Fruit fly (Drosophila melanogaster) whole organism, embryonic: ENCODE measurements around the gene CG3529.

Experiments
- Aef1 ChIP-seq: fragments of 200-800 bp; sonication (Bioruptor generic); IDR thresholded peaks from 3 replicates; pipeline ENCODE4 v1.3.6; 2022; ENCODE audit warnings: missing biosample characterization, missing genetic modification characterization
- Antp ChIP-seq: fragments of 200-800 bp; sonication (Bioruptor generic); optimal IDR thresholded peaks from 3 replicates; lab custom pipeline; 2016; ENCODE audit warnings: missing biosample characterization, missing genetic modification characterization
- BEAF-32 ChIP-seq: fragments of 200-800 bp; sonication (Bioruptor generic); optimal IDR thresholded peaks from 3 replicates; lab custom pipeline; 2017; ENCODE audit warnings: missing biosample characterization, missing genetic modification characterization, mild to moderate bottlenecking, moderate library complexity, missing genetic modification reagents
- CG11695 ChIP-seq: fragments of 200-800 bp; sonication (Bioruptor generic); IDR thresholded peaks from 3 replicates; pipeline ENCODE4 v1.3.6; 2022; ENCODE audit warnings: missing biosample characterization, missing genetic modification characterization
- CG12155 ChIP-seq: fragments of 200-800 bp; sonication (Bioruptor generic); optimal IDR thresholded peaks from 3 replicates; lab custom pipeline; 2016; ENCODE audit warnings: missing biosample characterization, missing genetic modification characterization
- CG12299 ChIP-seq: fragments of 200-800 bp; sonication (Bioruptor generic); optimal IDR thresholded peaks from 2 replicates; lab custom pipeline; 2018; ENCODE audit warnings: missing biosample characterization, mild to moderate bottlenecking, missing genetic modification characterization
- CG13624 ChIP-seq: fragments of 200-800 bp; sonication (Bioruptor generic); optimal IDR thresholded peaks from 2 replicates; lab custom pipeline; 2016; ENCODE audit warnings: missing biosample characterization, missing genetic modification characterization
- CG13775 ChIP-seq: fragments of 200-800 bp; sonication (Bioruptor generic); optimal IDR thresholded peaks from 3 replicates; lab custom pipeline; 2017; ENCODE audit warnings: missing biosample characterization, mild to moderate bottlenecking, missing genetic modification characterization
- CG15269 ChIP-seq: fragments of 200-800 bp; sonication (Bioruptor generic); optimal IDR thresholded peaks from 2 replicates; lab custom pipeline; 2018; ENCODE audit warnings: missing biosample characterization, mild to moderate bottlenecking, missing genetic modification characterization, moderate library complexity
- CG18476 ChIP-seq: fragments of 200-800 bp; sonication (Bioruptor generic); optimal IDR thresholded peaks from 2 replicates; lab custom pipeline; 2016; ENCODE audit warnings: missing biosample characterization, mild to moderate bottlenecking, missing genetic modification characterization
- CG31365 ChIP-seq: fragments of 200-800 bp; sonication (Bioruptor generic); optimal IDR thresholded peaks from 2 replicates; lab custom pipeline; 2018; ENCODE audit warnings: missing biosample characterization, mild to moderate bottlenecking, missing genetic modification characterization
- CG4730 ChIP-seq: fragments of 200-800 bp; sonication (Bioruptor generic); IDR thresholded peaks from 2 replicates; pipeline ENCODE4 v1.3.6; 2022; ENCODE audit warnings: missing biosample characterization, missing genetic modification characterization
- CG4854 ChIP-seq: fragments of 200-800 bp; sonication (Bioruptor generic); optimal IDR thresholded peaks from 2 replicates; lab custom pipeline; 2016; ENCODE audit warnings: missing biosample characterization, missing genetic modification characterization, inconsistent platforms
- CG6254 ChIP-seq: fragments of 200-800 bp; sonication (Bioruptor generic); optimal IDR thresholded peaks from 3 replicates; lab custom pipeline; 2017; ENCODE audit warnings: mild to moderate bottlenecking, missing biosample characterization, missing genetic modification reagents, missing genetic modification characterization
- CG6791 ChIP-seq: fragments of 200-800 bp; sonication (Bioruptor generic); IDR thresholded peaks from 3 replicates; pipeline ENCODE4 v1.3.6; 2022; ENCODE audit warnings: missing biosample characterization, missing genetic modification characterization; ENCODE audit not compliant: partially characterized antibody
- CG8359 ChIP-seq: fragments of 200-800 bp; sonication (Bioruptor generic); optimal IDR thresholded peaks from 2 replicates; lab custom pipeline; 2017; ENCODE audit warnings: missing biosample characterization, mild to moderate bottlenecking, missing genetic modification characterization, borderline replicate concordance
- D19A ChIP-seq: fragments of 200-800 bp; optimal IDR thresholded peaks from 3 replicates; lab custom pipeline; 2019; ENCODE audit warnings: missing biosample characterization, mild to moderate bottlenecking, missing genetic modification characterization, moderate library complexity
- Eip74EF ChIP-seq, 2 experiments: fragments of 200-800 bp in 1 of 2; fragments of >200 bp in 1 of 2; sonication (Bioruptor generic) in 1 of 2; optimal IDR thresholded peaks; 2 replicates each; lab custom pipeline; 2017 to 2019; ENCODE audit warnings: missing biosample characterization in 2 of 2, missing genetic modification characterization in 2 of 2, mild to moderate bottlenecking in 1 of 2, moderate library complexity in 1 of 2
- Gsc ChIP-seq: fragments of 200-800 bp; sonication (Bioruptor generic); IDR thresholded peaks from 2 replicates; pipeline ENCODE4 v1.3.6; 2022; ENCODE audit warnings: missing biosample characterization, missing genetic modification characterization
- H2.0 ChIP-seq: fragments of 200-800 bp; sonication (Bioruptor generic); IDR thresholded peaks from 2 replicates; pipeline ENCODE4 v1.3.6; 2022; ENCODE audit warnings: missing biosample characterization, missing genetic modification characterization
- MBD-R2 ChIP-seq: fragments of 200-800 bp; sonication (Bioruptor generic); IDR thresholded peaks from 2 replicates; pipeline ENCODE4 v1.3.6; 2022; ENCODE audit warnings: missing biosample characterization, missing genetic modification characterization
- MTF-1 ChIP-seq: fragments of 200-800 bp; sonication (Bioruptor generic); optimal IDR thresholded peaks from 2 replicates; lab custom pipeline; 2018; ENCODE audit warnings: missing biosample characterization, mild to moderate bottlenecking, missing genetic modification characterization, borderline replicate concordance
- Med ChIP-seq: fragments of 200-800 bp; sonication (Bioruptor generic); peaks from one replicate; lab custom pipeline; 2016; ENCODE audit warnings: missing biosample characterization, missing genetic modification characterization, mild to moderate bottlenecking, inconsistent platforms, moderate library complexity
- Nf-YA ChIP-seq: fragments of 200-800 bp; sonication (Bioruptor generic); IDR thresholded peaks from 2 replicates; pipeline ENCODE4 v1.3.6; 2022; ENCODE audit warnings: missing biosample characterization, missing genetic modification characterization
- Spps ChIP-seq: fragments of 200-800 bp; sonication (Bioruptor generic); optimal IDR thresholded peaks from 2 replicates; lab custom pipeline; 2018; ENCODE audit warnings: missing biosample characterization, mild to moderate bottlenecking, missing genetic modification characterization
- cg ChIP-seq: fragments of 200-800 bp; sonication (Bioruptor generic); optimal IDR thresholded peaks from 3 replicates; lab custom pipeline; 2019; ENCODE audit warnings: missing biosample characterization, mild to moderate bottlenecking, missing genetic modification characterization, moderate library complexity
- chm ChIP-seq: fragments of 200-800 bp; sonication (Bioruptor generic); IDR thresholded peaks from 2 replicates; pipeline ENCODE4 v1.3.6; 2022; ENCODE audit warnings: missing biosample characterization, missing genetic modification characterization
- dmrt11E ChIP-seq: fragments of 200-800 bp; sonication (Bioruptor generic); optimal IDR thresholded peaks from 3 replicates; lab custom pipeline; 2018; ENCODE audit warnings: missing biosample characterization, mild to moderate bottlenecking, missing genetic modification characterization, moderate library complexity
- eve ChIP-seq, 2 experiments: fragments of >200 bp; optimal IDR thresholded peaks; 2 replicates each; lab custom pipeline; 2017; ENCODE audit warnings: missing biosample characterization in 2 of 2, missing genetic modification characterization in 2 of 2
- exex ChIP-seq: fragments of 200-800 bp; sonication (Bioruptor generic); optimal IDR thresholded peaks from 4 replicates; lab custom pipeline; 2018; ENCODE audit warnings: missing biosample characterization, mild to moderate bottlenecking, missing genetic modification characterization, moderate library complexity
- ftz-f1 ChIP-seq: fragments of 200-800 bp; sonication (Bioruptor generic); optimal IDR thresholded peaks from 2 replicates; lab custom pipeline; 2016; ENCODE audit warnings: missing biosample characterization, missing genetic modification characterization
- ham ChIP-seq: fragments of 200-800 bp; sonication (Bioruptor generic); IDR thresholded peaks from 2 replicates; pipeline ENCODE4 v1.3.6; 2022; ENCODE audit warnings: missing biosample characterization, missing genetic modification characterization
- hkb ChIP-seq, 2 experiments: fragments of 200-800 bp in 1 of 2; fragments of >200 bp in 1 of 2; sonication (Bioruptor generic) in 1 of 2; IDR thresholded peaks in 1 of 2; optimal IDR thresholded peaks in 1 of 2; 2 replicates each; pipeline versions ENCODE4 v1.3.6 to Lab custom; 2017 to 2022; ENCODE audit warnings: missing biosample characterization in 1 of 2, missing genetic modification characterization in 1 of 2
- knrl ChIP-seq: fragments of 200-800 bp; sonication (Bioruptor generic); IDR thresholded peaks from 3 replicates; pipeline ENCODE4 v1.3.6; 2022; ENCODE audit warnings: missing biosample characterization, missing genetic modification characterization; ENCODE audit not compliant: partially characterized antibody
- mirr ChIP-seq: fragments of 200-800 bp; sonication (Bioruptor generic); optimal IDR thresholded peaks from 3 replicates; lab custom pipeline; 2018; ENCODE audit warnings: missing biosample characterization, mild to moderate bottlenecking, missing genetic modification characterization
- pum ChIP-seq: fragments of 200-800 bp; sonication (Bioruptor generic); optimal IDR thresholded peaks from 2 replicates; lab custom pipeline; 2016; ENCODE audit warnings: missing biosample characterization, missing genetic modification characterization
- ranshi ChIP-seq: fragments of 200-800 bp; sonication (Bioruptor generic); IDR thresholded peaks from 2 replicates; pipeline ENCODE4 v1.3.6; 2022; ENCODE audit warnings: missing biosample characterization, missing genetic modification characterization
- rib ChIP-seq: fragments of 200-800 bp; sonication (Bioruptor generic); IDR thresholded peaks from 2 replicates; pipeline ENCODE4 v1.3.6; 2022; ENCODE audit warnings: missing biosample characterization, missing genetic modification characterization
- salm ChIP-seq: fragments of 200-800 bp; sonication (Bioruptor generic); optimal IDR thresholded peaks from 2 replicates; lab custom pipeline; 2018; ENCODE audit warnings: missing biosample characterization, mild to moderate bottlenecking, missing genetic modification characterization
- sqz ChIP-seq: fragments of 200-800 bp; sonication (Bioruptor generic); optimal IDR thresholded peaks from 3 replicates; lab custom pipeline; 2018; ENCODE audit warnings: missing biosample characterization, mild to moderate bottlenecking, missing genetic modification characterization
- sug ChIP-seq: fragments of 200-800 bp; optimal IDR thresholded peaks from 2 replicates; lab custom pipeline; 2019; ENCODE audit warnings: missing biosample characterization, mild to moderate bottlenecking, missing genetic modification characterization, moderate library complexity
- toy ChIP-seq: fragments of 200-800 bp; sonication (Bioruptor generic); IDR thresholded peaks from 2 replicates; pipeline ENCODE4 v1.3.6; 2022; ENCODE audit warnings: missing biosample characterization, missing genetic modification characterization
- trem ChIP-seq: fragments of 200-800 bp; optimal IDR thresholded peaks from 3 replicates; lab custom pipeline; 2019; ENCODE audit warnings: missing biosample characterization, mild to moderate bottlenecking, missing genetic modification characterization, moderate library complexity
- tx ChIP-seq: fragments of 200-800 bp; sonication (Bioruptor generic); optimal IDR thresholded peaks from 2 replicates; lab custom pipeline; 2016; ENCODE audit warnings: missing biosample characterization, missing genetic modification characterization
- vvl ChIP-seq: fragments of 200-800 bp; sonication (Bioruptor generic); IDR thresholded peaks from 2 replicates; pipeline ENCODE4 v1.3.6; 2022; ENCODE audit warnings: missing biosample characterization, missing genetic modification characterization

The CG3529 gene

dm6 chr3L:9401354-9402156 is 45.1 kb upstream of the CG3529 start (continued):
- TF ChIP-seq toy (GFP tag; lab: Robert Waterston, UW) (no peak), exex (peak; percentile 26), knrl (GFP tag; lab: Robert Waterston, UW) (no peak), CG6254 (no peak), Spps (tag; lab: Kevin White, UChicago) (no peak), CG6791 (GFP tag; lab: Robert Waterston, UW) (no peak), H2.0 (GFP tag; lab: Robert Waterston, UW) (no peak), CG12299 (tag; lab: Kevin White, UChicago) (no peak), vvl (GFP tag; lab: Robert Waterston, UW) (peak; percentile 85), Gsc (GFP tag; lab: Robert Waterston, UW) (no peak), MBD-R2 (peak; percentile 20; the same call in 1 of the 2 replicates), CG12155 (GFP tag; lab: Kevin White, UChicago) (no peak), CG4730 (GFP tag; lab: Robert Waterston, UW) (no peak), ftz-f1 (no peak), CG8359 (no peak), Antp (GFP tag; lab: Kevin White, UChicago) (no peak), CG13775 (no peak), ham (no peak), MTF-1 (GFP tag; lab: Kevin White, UChicago) (no peak), chm (GFP tag; lab: Robert Waterston, UW) (peak; percentile 59; the same call in 1 of the 2 replicates), D19A (tag; lab: Kevin White, UChicago) (no peak), mirr (GFP tag; lab: Kevin White, UChicago) (no peak), CG4854 (GFP tag; lab: Kevin White, UChicago) (no peak), Aef1 (GFP tag; lab: Robert Waterston, UW) (no peak), BEAF-32 (GFP tag; lab: Kevin White, UChicago) (no peak), eve (GFP tag; optimal IDR thresholded peaks at IDR 0.05; lab: Kevin White, UChicago) (peak in 1 of 2 experiments; percentile 85), tx (GFP tag; lab: Kevin White, UChicago) (no peak), sug (tag; lab: Kevin White, UChicago) (peak; percentile 76), CG11695 (GFP tag; lab: Robert Waterston, UW) (0 out of 3 replicates have a peak, but pooled peaks have one; percentile 6), salm (tag; lab: Kevin White, UChicago) (no peak), CG15269 (tag; lab: Kevin White, UChicago) (no peak), CG18476 (GFP tag; lab: Kevin White, UChicago) (no peak), ranshi (GFP tag; lab: Robert Waterston, UW) (no peak), sqz (GFP tag; lab: Kevin White, UChicago) (peak; percentile 22), dmrt11E (tag; lab: Kevin White, UChicago) (no peak), Eip74EF (GFP tag; optimal IDR thresholded peaks at IDR 0.05; lab: Kevin White, UChicago) (no peak), Med (GFP tag; lab: Kevin White, UChicago) (peak; percentile 48), hkb (optimal IDR thresholded peaks at IDR 0.05; lab: Kevin White, UChicago) (no peak), hkb (GFP tag; IDR thresholded peaks at IDR 0.05; lab: Robert Waterston, UW) (no peak), CG13624 (no peak), trem (tag; lab: Kevin White, UChicago) (no peak), rib (GFP tag; lab: Robert Waterston, UW) (no peak; the same call in 1 of the 2 replicates), Nf-YA (GFP tag; lab: Robert Waterston, UW) (no peak), cg (GFP tag; lab: Kevin White, UChicago) (peak; percentile 90), CG31365 (tag; lab: Kevin White, UChicago) (no peak), pum (no peak)
